Worm (Caenorhabditis elegans): ENCODE data around the gene M163.7.

DNA sequence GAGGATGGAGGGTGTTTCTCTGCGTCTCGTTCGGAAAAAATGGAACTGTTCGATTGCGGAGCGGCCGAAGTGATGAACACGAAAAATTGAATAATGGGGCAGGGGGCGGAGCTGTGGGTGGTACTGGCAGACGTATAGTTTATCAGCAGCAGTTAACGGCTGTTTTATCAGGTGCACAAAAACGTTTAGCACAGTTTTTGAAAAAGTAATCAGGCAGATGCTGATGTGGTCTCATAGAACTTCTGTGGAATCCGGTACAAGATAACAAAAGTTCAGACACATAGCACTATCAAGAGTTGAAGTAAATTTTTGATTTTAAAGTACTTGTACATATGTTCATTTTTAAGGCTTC, 39.9 kb downstream of the M163.7 start:
- TF ChIP-seq ama-1 (optimal IDR thresholded peaks at IDR 0.05) (no peak), aly-2 (tag; optimal IDR thresholded peaks at IDR 0.05) (no peak)
